Worm (Caenorhabditis elegans): ENCODE data around the gene cct-8.
A peak's percentile ranks its signal among the peaks of the same experiment; 100 is the strongest.

The cct-8 gene

DNA sequence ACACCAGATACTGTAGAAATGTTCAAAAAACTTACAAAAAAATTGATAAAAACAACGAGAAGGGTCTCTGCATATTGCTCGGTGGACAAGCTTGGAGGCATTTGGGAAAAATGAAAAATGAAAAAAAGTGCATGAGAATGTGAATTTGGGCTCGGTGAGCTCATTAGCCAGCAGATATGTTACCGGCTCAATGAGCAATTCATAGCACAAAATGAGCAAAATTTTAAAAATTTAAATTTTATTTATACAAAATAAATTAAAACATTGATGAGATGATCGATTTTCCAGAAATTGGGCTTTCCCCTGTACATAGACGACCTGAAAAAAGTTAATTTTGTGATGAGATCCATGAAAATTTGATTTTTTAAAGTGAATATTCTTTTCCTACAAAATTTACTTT lies 19.9 kb upstream of the cct-8 start, which contains the start of gene srx-14:
srx-14 (minus strand) TSS at position 101 of the 400 bp plus-strand sequence.
- no peak for TF ChIP-seq hmg-20 (GFP tag; IDR thresholded peaks at IDR 0.05)
- TF ChIP-seq T07F8.4 (tag; optimal IDR thresholded peaks at IDR 0.05), result no peak
- TF ChIP-seq F52B5.7 (tag; optimal IDR thresholded peaks at IDR 0.05), result no peak
- no peak for TF ChIP-seq ekl-4 (GFP tag; IDR thresholded peaks at IDR 0.05)
- no peak for TF ChIP-seq ama-1 (optimal IDR thresholded peaks at IDR 0.05)
- no peak for TF ChIP-seq ama-1 (GFP tag; optimal IDR thresholded peaks at IDR 0.05)
- no peak for TF ChIP-seq F39B2.1 (GFP tag; IDR thresholded peaks at IDR 0.05)
- no peak for TF ChIP-seq snpc-3.4 (tag; optimal IDR thresholded peaks at IDR 0.05)
- TF ChIP-seq pbrm-1 (GFP tag; IDR thresholded peaks at IDR 0.05), result no peak
- no peak for TF ChIP-seq tbp1 (GFP tag; optimal IDR thresholded peaks at IDR 0.05)
- TF ChIP-seq lin-40 (tag; optimal IDR thresholded peaks at IDR 0.05), result no peak
- no peak for TF ChIP-seq Y56A3A.18 (GFP tag; IDR thresholded peaks at IDR 0.05)
- no peak for TF ChIP-seq lsy-27 (tag; optimal IDR thresholded peaks at IDR 0.05; ENCODE audit: borderline replicate concordance, insufficient read depth)
- TF ChIP-seq tlf-1 (GFP tag; optimal IDR thresholded peaks at IDR 0.05), result no peak

DNA sequence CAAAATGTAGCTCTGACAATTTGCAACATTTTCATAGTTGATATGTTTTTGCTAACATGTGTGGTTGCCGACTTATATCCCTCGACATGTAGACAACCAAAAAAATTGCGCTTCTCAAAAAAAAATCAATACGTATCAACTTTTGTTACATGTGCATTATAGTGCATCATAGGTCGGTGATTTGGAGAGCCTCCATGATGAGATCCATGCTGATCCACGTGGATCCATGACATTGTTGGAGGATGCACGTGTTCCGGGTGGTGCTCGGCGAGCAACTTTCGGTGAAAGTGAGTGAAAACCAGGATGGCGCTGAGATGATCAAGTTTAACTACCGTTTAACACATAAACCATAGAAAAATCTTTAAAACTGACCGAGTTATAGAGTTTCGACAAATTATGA lies 17.3 kb upstream of the cct-8 start:
- TF ChIP-seq atf-7 (tag; optimal IDR thresholded peaks at IDR 0.05), result no peak
- no peak for TF ChIP-seq F57A8.1 (GFP tag; optimal IDR thresholded peaks at IDR 0.05)
- no peak for TF ChIP-seq nfya-2 (GFP tag; IDR thresholded peaks at IDR 0.05)
- no peak for TF ChIP-seq F10E7.11 (tag; optimal IDR thresholded peaks at IDR 0.05)
- TF ChIP-seq F55B11.4 (tag; optimal IDR thresholded peaks at IDR 0.05; ENCODE audit: borderline replicate concordance, insufficient read depth), result no peak
- TF ChIP-seq attf-5 (GFP tag; optimal IDR thresholded peaks at IDR 0.05), result no peak
- TF ChIP-seq sdz-38 (tag; optimal IDR thresholded peaks at IDR 0.05), result no peak
- no peak for TF ChIP-seq B0019.2 (GFP tag; conservative IDR thresholded peaks at IDR 0.05)
- no peak for TF ChIP-seq attf-3 (GFP tag; conservative IDR thresholded peaks at IDR 0.05)

DNA sequence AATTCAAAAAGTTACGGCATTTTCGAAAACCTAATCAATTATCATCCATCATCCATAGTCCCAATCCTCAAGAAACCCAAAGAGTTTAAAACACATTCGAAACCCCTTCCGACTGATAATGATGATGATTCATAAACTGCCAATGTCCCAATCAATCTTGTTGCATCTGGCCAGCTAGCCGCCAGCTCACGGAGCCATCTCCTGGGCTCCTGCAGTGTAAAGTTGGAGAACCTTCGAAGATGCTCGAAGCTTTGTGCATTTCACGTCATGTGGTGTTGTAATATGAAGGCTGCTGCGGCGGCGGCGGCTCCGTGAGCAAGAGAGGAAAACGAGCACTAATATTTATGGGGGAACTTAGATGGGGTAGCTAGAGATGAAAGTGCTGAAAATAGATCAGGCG lies 14.3 kb upstream of the cct-8 start:
- TF ChIP-seq zfh-2 (GFP tag; conservative IDR thresholded peaks at IDR 0.05), result 0 out of 2 replicates have a peak, but pooled peaks have one; percentile 43
- no peak for TF ChIP-seq aptf-3 (GFP tag; IDR thresholded peaks at IDR 0.05)
- 0 out of 2 replicates have a peak, but pooled peaks have one; percentile 27 for TF ChIP-seq mcd-1 (GFP tag; IDR thresholded peaks at IDR 0.05)

DNA sequence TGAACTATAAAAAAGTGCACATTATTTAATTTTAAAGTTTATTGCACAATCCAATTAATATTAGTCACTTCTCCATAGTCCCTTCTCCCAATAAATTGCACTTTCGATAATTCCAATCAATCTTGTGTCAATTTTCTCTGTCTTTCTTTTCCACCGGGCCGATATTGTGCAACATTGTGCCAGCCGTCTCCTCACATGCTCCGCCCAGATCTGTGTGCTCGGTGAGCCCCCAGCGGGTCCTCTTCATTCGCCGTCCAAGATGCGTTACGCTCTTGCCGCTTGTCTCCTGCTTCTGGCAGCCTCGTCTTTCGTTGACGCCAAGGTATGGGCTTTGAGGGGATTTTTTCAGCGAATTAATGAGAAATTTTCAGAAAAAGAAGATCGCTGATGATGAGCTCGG lies 13.5 kb upstream of the cct-8 start, which contains the start of gene ost-1:
ost-1 (plus strand) TSS at position 207 of the 400 bp plus-strand sequence.
- TF ChIP-seq let-607 (tag; optimal IDR thresholded peaks at IDR 0.05), result no peak
- TF ChIP-seq C06A6.2 (GFP tag; conservative IDR thresholded peaks at IDR 0.05), result no peak
- TF ChIP-seq zfh-2 (GFP tag; conservative IDR thresholded peaks at IDR 0.05), result peak; percentile 80
- TF ChIP-seq Y95B8A.8 (GFP tag; IDR thresholded peaks at IDR 0.05), result no peak
- no peak for TF ChIP-seq ceh-27 (GFP tag; optimal IDR thresholded peaks at IDR 0.05)
- TF ChIP-seq pha-4 (tag; optimal IDR thresholded peaks at IDR 0.05), result no peak
- no peak for TF ChIP-seq F33H1.4 (GFP tag; IDR thresholded peaks at IDR 0.05)
- no peak for TF ChIP-seq sea-2 (GFP tag; IDR thresholded peaks at IDR 0.05)

DNA sequence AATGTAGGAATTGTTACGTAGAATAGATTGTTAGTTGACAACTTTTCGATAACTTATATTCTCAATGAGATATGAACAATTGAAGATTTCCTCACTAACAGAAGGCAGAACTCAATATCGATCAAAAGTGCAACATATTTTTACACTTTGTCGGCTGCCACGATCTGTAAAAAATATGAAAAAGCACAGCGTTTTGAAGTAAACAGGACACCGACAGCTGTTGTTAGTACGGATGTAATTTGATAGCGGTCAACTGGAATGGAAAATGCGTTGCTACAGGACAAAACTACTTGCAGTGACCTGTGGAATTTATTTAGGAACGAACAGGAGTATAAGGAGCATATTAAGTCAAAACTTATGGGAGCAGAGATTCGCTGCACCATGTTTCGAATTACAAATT lies 12.3 kb upstream of the cct-8 start:
- no peak for TF ChIP-seq Y56A3A.18 (GFP tag; IDR thresholded peaks at IDR 0.05)
- TF ChIP-seq mcd-1 (GFP tag; IDR thresholded peaks at IDR 0.05), result no peak
- TF ChIP-seq pbrm-1 (GFP tag; IDR thresholded peaks at IDR 0.05), result no peak
- no peak for TF ChIP-seq egrh-3 (GFP tag; IDR thresholded peaks at IDR 0.05)
- TF ChIP-seq D2030.7 (GFP tag; IDR thresholded peaks at IDR 0.05), result no peak
- TF ChIP-seq F39B2.1 (GFP tag; IDR thresholded peaks at IDR 0.05), result no peak
- no peak for TF ChIP-seq ama-1 (optimal IDR thresholded peaks at IDR 0.05)
- no peak for TF ChIP-seq ama-1 (GFP tag; optimal IDR thresholded peaks at IDR 0.05)
- TF ChIP-seq let-526 (GFP tag; IDR thresholded peaks at IDR 0.05), result no peak
- TF ChIP-seq T26A5.8 (tag; optimal IDR thresholded peaks at IDR 0.05), result no peak
- no peak for TF ChIP-seq pha-4 (tag; optimal IDR thresholded peaks at IDR 0.05)
- TF ChIP-seq snpc-1.3 (tag; optimal IDR thresholded peaks at IDR 0.05; ENCODE audit: insufficient read depth), result no peak
- TF ChIP-seq lin-26 (GFP tag; IDR thresholded peaks at IDR 0.05), result no peak
- no peak for TF ChIP-seq ekl-4 (GFP tag; IDR thresholded peaks at IDR 0.05)
- no peak for TF ChIP-seq nhr-120 (GFP tag; IDR thresholded peaks at IDR 0.05)
- no peak for TF ChIP-seq zfh-2 (GFP tag; conservative IDR thresholded peaks at IDR 0.05)
- no peak for TF ChIP-seq zim-3 (tag; optimal IDR thresholded peaks at IDR 0.05)
- TF ChIP-seq him-1 (tag; optimal IDR thresholded peaks at IDR 0.05), result no peak

All from whole organism, young adult.